Fruit fly (Drosophila melanogaster) whole organism, adult: Measurements from ENCODE around the gene Svip.

Source experiments
- CG11617 ChIP-seq: fragments of 200-800 bp; sonication (Bioruptor generic); optimal IDR thresholded peaks from 2 replicates; lab custom pipeline; 2017; ENCODE audit warnings: mild to moderate bottlenecking, missing biosample characterization, missing genetic modification reagents, missing genetic modification characterization
- CG12768 ChIP-seq: fragments of 200-800 bp; sonication (Bioruptor generic); optimal IDR thresholded peaks from 2 replicates; lab custom pipeline; 2017; ENCODE audit warnings: missing biosample characterization, missing genetic modification characterization, mild to moderate bottlenecking, moderate library complexity, missing genetic modification reagents
- CG14711 ChIP-seq: fragments of 200-800 bp; sonication (Bioruptor generic); optimal IDR thresholded peaks from 2 replicates; lab custom pipeline; 2018; ENCODE audit warnings: missing biosample characterization, mild to moderate bottlenecking, missing genetic modification characterization, moderate library complexity
- CG1620 ChIP-seq: fragments of 200-800 bp; sonication (Bioruptor generic); optimal IDR thresholded peaks from 2 replicates; lab custom pipeline; 2016; ENCODE audit warnings: missing biosample characterization, missing genetic modification characterization
- CG33017 ChIP-seq: fragments of 200-800 bp; sonication (Bioruptor generic); optimal IDR thresholded peaks from 2 replicates; lab custom pipeline; 2018; ENCODE audit warnings: missing biosample characterization, mild to moderate bottlenecking, missing genetic modification characterization, moderate library complexity
- CG5204 ChIP-seq: fragments of 200-800 bp; sonication (Bioruptor generic); optimal IDR thresholded peaks from 2 replicates; lab custom pipeline; 2016; ENCODE audit warnings: missing biosample characterization, missing genetic modification characterization
- CG7045 ChIP-seq: fragments of 200-800 bp; sonication (Bioruptor generic); optimal IDR thresholded peaks from 2 replicates; lab custom pipeline; 2017; ENCODE audit warnings: missing biosample characterization, mild to moderate bottlenecking, missing genetic modification characterization
- CG7101 ChIP-seq: fragments of 200-800 bp; sonication (Bioruptor generic); optimal IDR thresholded peaks from 2 replicates; lab custom pipeline; 2018; ENCODE audit warnings: missing biosample characterization, mild to moderate bottlenecking, missing genetic modification characterization, moderate library complexity
- Clk ChIP-seq: fragments of 200-800 bp; sonication (Bioruptor generic); optimal IDR thresholded peaks from 2 replicates; lab custom pipeline; 2017; ENCODE audit warnings: missing biosample characterization, missing genetic modification characterization
- Crg-1 ChIP-seq: fragments of 200-800 bp; sonication (Bioruptor generic); optimal IDR thresholded peaks from 2 replicates; lab custom pipeline; 2016; ENCODE audit warnings: missing biosample characterization, missing genetic modification characterization
- Hr96 ChIP-seq: fragments of 200-800 bp; sonication (Bioruptor generic); optimal IDR thresholded peaks from 2 replicates; lab custom pipeline; 2016; ENCODE audit warnings: missing biosample characterization, missing genetic modification characterization
- Mnt ChIP-seq: fragments of 200-800 bp; sonication (Bioruptor generic); optimal IDR thresholded peaks from 2 replicates; lab custom pipeline; 2016; ENCODE audit warnings: missing biosample characterization, mild to moderate bottlenecking, missing genetic modification characterization
- bab1 ChIP-seq: fragments of 200-800 bp; sonication (Bioruptor generic); optimal IDR thresholded peaks from 3 replicates; lab custom pipeline; 2019; ENCODE audit warnings: missing biosample characterization, mild to moderate bottlenecking, missing genetic modification characterization, moderate library complexity
- cic ChIP-seq: fragments of 200-800 bp; sonication (Bioruptor generic); optimal IDR thresholded peaks from 2 replicates; lab custom pipeline; 2017; ENCODE audit warnings: missing biosample characterization, mild to moderate bottlenecking, missing genetic modification characterization, moderate library complexity
- cnc ChIP-seq, 2 experiments: fragments of >200 bp; optimal IDR thresholded peaks; 2 replicates each; lab custom pipeline; 2017
- kay ChIP-seq: fragments of 200-800 bp; sonication (Bioruptor generic); peaks from one replicate; lab custom pipeline; 2016; ENCODE audit warnings: missing biosample characterization, missing genetic modification characterization, borderline replicate concordance
- ovo ChIP-seq: fragments of 200-800 bp; sonication (Bioruptor generic); optimal IDR thresholded peaks from 2 replicates; lab custom pipeline; 2016; ENCODE audit warnings: missing biosample characterization, missing genetic modification characterization
- pad ChIP-seq: fragments of 200-800 bp; sonication (Bioruptor generic); optimal IDR thresholded peaks from 3 replicates; lab custom pipeline; 2017; ENCODE audit warnings: missing biosample characterization, missing genetic modification characterization, mild to moderate bottlenecking, moderate library complexity, missing genetic modification reagents
- tj ChIP-seq: fragments of 200-800 bp; sonication (Bioruptor generic); optimal IDR thresholded peaks from 3 replicates; lab custom pipeline; 2017; ENCODE audit warnings: missing biosample characterization, mild to moderate bottlenecking, missing genetic modification characterization, moderate library complexity
- toe ChIP-seq: fragments of 200-800 bp; sonication (Bioruptor generic); optimal IDR thresholded peaks from 2 replicates; lab custom pipeline; 2016; ENCODE audit warnings: missing biosample characterization, missing genetic modification characterization

The Svip gene

DNA sequence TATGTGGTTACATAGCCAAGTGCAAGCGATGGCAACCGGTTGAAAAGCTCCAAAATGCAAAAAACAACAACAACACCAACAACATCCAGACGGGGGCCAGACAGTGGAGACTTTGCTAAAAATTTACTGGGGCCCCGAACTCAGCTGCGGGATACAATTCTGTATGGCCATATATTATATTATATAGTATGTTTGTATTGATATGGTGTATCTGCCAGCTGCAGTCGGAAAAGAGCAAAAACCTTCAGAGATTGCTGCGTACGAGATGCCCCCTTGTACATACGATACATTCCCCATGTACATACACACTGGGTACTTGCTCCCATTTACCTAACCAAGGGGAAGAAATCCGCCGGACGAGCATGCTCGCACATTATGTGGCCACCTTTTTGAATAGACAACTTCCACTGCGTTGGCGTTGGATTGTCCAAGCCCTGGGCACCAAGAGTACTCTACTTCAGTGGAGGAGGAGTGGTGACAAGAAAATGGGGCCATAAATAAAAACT lies 21.6 kb downstream of the Svip start:
- TF ChIP-seq CG7045 (GFP tag; lab: Kevin White, UChicago) (no peak), Clk (GFP tag; lab: Kevin White, UChicago) (no peak), tj (no peak), Crg-1 (no peak), kay (GFP tag; lab: Kevin White, UChicago) (no peak), CG33017 (no peak), cic (GFP tag; lab: Kevin White, UChicago) (no peak), CG7101 (tag; lab: Kevin White, UChicago) (no peak), CG5204 (GFP tag; lab: Kevin White, UChicago) (no peak)

dm6 chr3L:9381602-9382001 lies 22.8 kb downstream of the Svip start, which contains the start of gene Hsp23:
Gene Hsp23 (plus strand): TSS chr3L:9381882.
- TF ChIP-seq Hr96 (GFP tag; lab: Kevin White, UChicago) (no peak), CG5204 (GFP tag; lab: Kevin White, UChicago) (no peak)

- TF ChIP-seq Mnt, result peak; percentile 96
- TF ChIP-seq CG33017, result peak; percentile 99
- peak; percentile 99 for TF ChIP-seq CG12768 (GFP tag; lab: Kevin White, UChicago)
- TF ChIP-seq CG5204 (GFP tag; lab: Kevin White, UChicago), result peak; percentile 93
- TF ChIP-seq Clk (GFP tag; lab: Kevin White, UChicago), result peak; percentile 92
- peak; percentile 97 for TF ChIP-seq Crg-1
- peak; percentile 91 for TF ChIP-seq cic (GFP tag; lab: Kevin White, UChicago)
- peak in 1 of 2 experiments; percentile 69 for TF ChIP-seq cnc (optimal IDR thresholded peaks at IDR 0.05; lab: Kevin White, UChicago)
- peak; percentile 99 for TF ChIP-seq kay (GFP tag; lab: Kevin White, UChicago)
- TF ChIP-seq CG14711 (tag; lab: Kevin White, UChicago), result peak; percentile 97
- peak; percentile 93 for TF ChIP-seq toe (GFP tag; lab: Kevin White, UChicago)
- peak; percentile 99 for TF ChIP-seq bab1 (GFP tag; lab: Kevin White, UChicago)
- TF ChIP-seq CG1620, result peak; percentile 88
- peak; percentile 77 for TF ChIP-seq ovo
- peak; percentile 98 for TF ChIP-seq CG7101 (tag; lab: Kevin White, UChicago)
- peak; percentile 92 for TF ChIP-seq pad (GFP tag; lab: Kevin White, UChicago)
- peak; percentile 75 for TF ChIP-seq tj
- TF ChIP-seq Hr96 (GFP tag; lab: Kevin White, UChicago), result peak; percentile 97
- TF ChIP-seq CG7045 (GFP tag; lab: Kevin White, UChicago), result peak; percentile 97
- TF ChIP-seq CG11617 (GFP tag; lab: Kevin White, UChicago), result peak; percentile 96
Measured at dm6 chr3L:9383345-9384075, 24.7 kb downstream of the Svip start, which contains the start of gene Hsp27. Gene Hsp27 (plus strand): TSS chr3L:9384063.

DNA sequence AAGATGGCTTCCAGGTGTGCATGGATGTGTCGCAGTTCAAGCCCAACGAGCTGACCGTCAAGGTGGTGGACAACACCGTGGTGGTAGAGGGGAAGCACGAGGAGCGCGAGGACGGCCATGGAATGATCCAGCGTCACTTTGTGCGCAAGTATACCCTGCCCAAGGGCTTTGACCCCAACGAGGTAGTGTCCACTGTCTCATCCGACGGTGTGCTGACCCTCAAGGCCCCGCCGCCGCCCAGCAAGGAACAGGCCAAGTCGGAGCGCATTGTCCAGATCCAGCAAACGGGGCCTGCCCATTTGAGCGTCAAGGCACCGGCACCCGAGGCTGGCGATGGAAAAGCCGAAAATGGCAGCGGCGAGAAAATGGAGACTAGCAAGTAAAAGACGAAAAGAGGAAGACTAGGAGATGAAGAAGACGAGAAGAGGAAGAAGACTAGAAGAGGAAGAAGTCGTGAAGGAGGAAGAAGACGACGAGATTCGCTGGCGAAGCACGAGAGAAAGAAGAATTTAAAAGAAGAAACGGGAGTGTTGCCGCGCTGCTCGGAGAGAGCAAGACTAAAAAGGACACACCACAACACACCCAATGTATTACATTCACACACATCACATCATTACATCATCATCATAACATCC lies 25.8 kb downstream of the Svip start:
- TF ChIP-seq CG12768 (GFP tag; lab: Kevin White, UChicago) (no peak), bab1 (GFP tag; lab: Kevin White, UChicago) (no peak), ovo (no peak), toe (GFP tag; lab: Kevin White, UChicago) (no peak), Clk (GFP tag; lab: Kevin White, UChicago) (no peak), CG14711 (tag; lab: Kevin White, UChicago) (no peak), Crg-1 (no peak)

DNA sequence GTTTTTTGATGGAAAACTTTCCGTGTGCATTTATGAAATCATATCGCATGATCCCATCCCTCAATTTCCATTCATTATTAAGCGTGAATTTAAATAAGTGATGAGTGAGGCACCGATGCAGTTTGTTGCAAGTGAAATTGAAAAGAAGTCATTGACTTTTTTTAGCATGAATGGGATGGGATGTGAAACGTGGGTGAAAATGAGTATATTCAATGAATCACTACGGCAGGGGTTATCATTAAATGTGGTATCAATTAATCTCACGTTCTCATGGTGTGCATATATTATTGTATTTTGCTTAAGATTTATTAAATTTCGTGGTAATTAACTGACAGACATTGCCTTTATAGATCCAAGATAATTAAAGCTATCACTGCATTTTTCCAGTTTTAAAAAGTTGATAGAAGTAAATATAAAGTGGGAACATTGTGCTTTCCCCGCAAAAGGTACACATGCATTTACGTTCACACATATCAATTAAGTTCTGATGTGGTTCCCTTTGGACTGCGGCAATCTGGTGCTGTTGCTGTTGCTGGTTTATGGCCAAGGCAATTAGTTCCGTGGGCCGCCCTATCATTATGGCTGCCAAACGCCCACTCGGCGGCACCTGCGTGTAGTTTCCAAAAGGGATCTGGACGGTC lies 32.7 kb downstream of the Svip start:
- TF ChIP-seq CG12768 (GFP tag; lab: Kevin White, UChicago) (peak; percentile 20), kay (GFP tag; lab: Kevin White, UChicago) (peak; percentile 84), CG7045 (GFP tag; lab: Kevin White, UChicago) (peak; percentile 33), tj (peak; percentile 34), cic (GFP tag; lab: Kevin White, UChicago) (peak; percentile 70), CG1620 (no peak)

dm6 chr3L:9396038-9396437 lies 37.2 kb downstream of the Svip start:
- no peak for TF ChIP-seq CG1620
- TF ChIP-seq CG14711 (tag; lab: Kevin White, UChicago), result no peak
- peak; percentile 95 for TF ChIP-seq kay (GFP tag; lab: Kevin White, UChicago)
- TF ChIP-seq CG7045 (GFP tag; lab: Kevin White, UChicago), result peak; percentile 9
- peak; percentile 49 for TF ChIP-seq CG12768 (GFP tag; lab: Kevin White, UChicago)
- TF ChIP-seq pad (GFP tag; lab: Kevin White, UChicago), result peak; percentile 36
- peak; percentile 76 for TF ChIP-seq cic (GFP tag; lab: Kevin White, UChicago)
- peak; percentile 91 for TF ChIP-seq tj
- peak; percentile 94 for TF ChIP-seq ovo
